Worm (Caenorhabditis elegans): ENCODE results near the gene reps-1.

Gene reps-1

DNA sequence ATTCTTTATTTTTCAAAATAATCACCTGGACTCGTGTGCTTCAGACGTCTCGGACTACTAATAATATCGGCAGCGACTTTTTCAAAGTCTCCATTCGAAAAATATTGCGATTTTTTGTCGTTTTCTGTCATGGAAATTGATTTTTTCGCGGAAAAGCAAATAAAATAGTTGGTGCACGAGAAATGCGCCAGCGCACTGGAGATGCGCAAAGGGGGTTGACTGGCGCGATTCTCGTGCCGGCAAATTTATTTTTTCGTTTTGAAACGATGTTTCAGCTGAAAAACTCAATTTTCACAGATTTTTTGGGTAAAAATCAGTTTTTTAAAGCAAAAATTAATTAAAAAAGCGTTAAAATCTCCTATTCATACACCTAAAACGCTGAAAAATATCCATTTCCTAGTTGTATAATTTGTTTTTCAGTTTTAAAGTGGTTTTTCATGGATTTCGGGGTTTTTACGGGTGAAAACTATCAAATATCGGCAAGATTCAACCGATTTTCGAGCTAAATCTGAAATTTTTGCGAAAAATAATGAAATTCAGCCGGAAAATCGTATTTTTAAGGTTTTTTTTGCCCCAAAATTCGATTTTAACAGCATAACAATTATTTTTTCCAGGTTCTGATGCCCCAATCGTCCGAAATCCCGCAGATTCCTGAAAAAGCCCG is at the start of gene reps-1, which contains the start of gene Y39B6A.37 (continued):
- TF ChIP-seq nhr-6 (tag; optimal IDR thresholded peaks at IDR 0.05) (peak; percentile 3), ztf-7 (tag; optimal IDR thresholded peaks at IDR 0.05) (no peak), ama-1 (optimal IDR thresholded peaks at IDR 0.05) (no peak), unc-39 (tag; optimal IDR thresholded peaks at IDR 0.05) (no peak), gei-8 (GFP tag; optimal IDR thresholded peaks at IDR 0.05) (no peak)

DNA sequence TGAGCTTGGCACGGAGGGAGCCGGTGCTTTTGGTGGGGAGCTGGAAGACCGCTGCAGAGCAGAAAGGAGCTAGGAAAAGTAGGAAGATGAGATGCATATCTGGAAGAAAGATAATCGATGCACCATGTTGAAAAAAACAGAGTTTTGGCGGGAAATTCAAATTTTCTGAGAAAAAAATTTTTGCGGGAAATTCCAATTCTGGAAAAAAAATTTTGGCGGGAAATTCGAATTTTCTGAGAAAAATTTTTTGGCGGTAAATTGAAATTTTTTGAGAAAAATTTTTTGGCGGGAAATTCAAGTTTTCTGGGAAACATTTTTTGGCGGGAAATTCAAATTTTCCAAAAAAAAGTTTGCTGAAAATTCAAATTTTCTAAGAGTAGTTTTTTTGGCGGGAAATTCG is 46.9 kb upstream of the reps-1 start, which contains the start of gene asp-17:
Gene asp-17, minus strand, starts transcription at position 101 of the 400 bp plus-strand sequence.
- TF ChIP-seq mes-2 (tag; optimal IDR thresholded peaks at IDR 0.05; ENCODE audit: poor library complexity, severe bottlenecking) (no peak), nhr-111 (GFP tag; optimal IDR thresholded peaks at IDR 0.05) (no peak), skn-1 (tag; optimal IDR thresholded peaks at IDR 0.05) (no peak), nhr-77 (tag; optimal IDR thresholded peaks at IDR 0.05) (no peak), lir-3 (tag; optimal IDR thresholded peaks at IDR 0.05) (no peak), daf-16 (GFP tag; optimal IDR thresholded peaks at IDR 0.05) (no peak), daf-16 (tag; optimal IDR thresholded peaks at IDR 0.05) (no peak), mdt-29 (GFP tag; IDR thresholded peaks at IDR 0.05) (no peak), lin-13 (GFP tag; optimal IDR thresholded peaks at IDR 0.05) (no peak), jun-1 (tag; optimal IDR thresholded peaks at IDR 0.05) (no peak), hif-1 (tag; optimal IDR thresholded peaks at IDR 0.05) (no peak), php-3 (GFP tag; IDR thresholded peaks at IDR 0.05) (no peak), zip-11 (GFP tag; IDR thresholded peaks at IDR 0.05) (no peak), tra-1 (GFP tag; IDR thresholded peaks at IDR 0.05) (no peak), gei-8 (GFP tag; optimal IDR thresholded peaks at IDR 0.05) (no peak)

DNA sequence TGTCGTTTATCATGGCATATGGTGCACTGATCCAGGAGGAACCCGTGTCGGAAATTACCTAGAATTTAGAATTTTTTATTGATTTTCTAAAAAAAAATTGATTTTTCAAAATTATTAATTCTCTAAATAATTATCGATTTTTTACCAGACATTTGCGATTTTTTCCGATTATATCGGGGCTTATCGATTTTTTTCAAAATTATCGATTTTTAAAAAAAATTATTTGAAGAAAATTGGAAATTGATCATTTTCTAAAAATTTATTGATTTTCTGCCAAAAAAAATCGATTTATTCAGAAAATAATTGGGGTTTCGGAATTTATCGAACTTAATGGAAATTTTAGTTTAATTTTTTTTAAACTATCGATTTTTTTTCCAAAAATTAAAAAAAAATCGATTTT is 45.8 kb upstream of the reps-1 start:
- TF ChIP-seq ceh-28 (tag; optimal IDR thresholded peaks at IDR 0.05), result peak; percentile 81
- no peak for TF ChIP-seq nhr-10 (tag; optimal IDR thresholded peaks at IDR 0.05)
- TF ChIP-seq attf-4 (tag; optimal IDR thresholded peaks at IDR 0.05), result no peak
- TF ChIP-seq R02D3.7 (tag; optimal IDR thresholded peaks at IDR 0.05), result no peak

DNA sequence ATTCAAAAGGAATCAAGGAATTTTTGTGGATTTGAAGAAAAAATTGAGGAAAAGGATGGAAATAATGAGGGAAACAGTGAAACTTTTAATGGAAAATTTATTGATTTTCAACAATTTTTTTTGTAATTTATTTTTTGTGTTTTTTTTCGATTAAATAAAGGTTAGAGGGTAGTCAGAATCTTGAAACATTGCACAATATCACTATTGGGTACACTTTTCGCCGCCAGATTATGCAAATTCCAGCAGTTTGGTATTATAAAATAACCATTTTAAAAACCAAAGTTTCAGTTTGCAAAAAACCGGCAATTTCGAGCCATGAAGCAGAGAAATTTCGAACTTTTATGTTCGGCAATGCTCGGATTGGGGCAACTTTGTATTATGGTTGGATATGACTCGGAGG is 41.2 kb upstream of the reps-1 start, which contains the start of gene Y39B6A.27:
Gene Y39B6A.27, plus strand, starts transcription at position 301 of the 400 bp plus-strand sequence.
- TF ChIP-seq ces-1 (GFP tag; optimal IDR thresholded peaks at IDR 0.05) (no peak), hmg-1.1 (GFP tag; IDR thresholded peaks at IDR 0.05) (no peak), egl-43 (GFP tag; IDR thresholded peaks at IDR 0.05) (no peak), set-16 (GFP tag; IDR thresholded peaks at IDR 0.05) (no peak), nhr-237 (tag; optimal IDR thresholded peaks at IDR 0.05) (no peak), madf-5 (GFP tag; IDR thresholded peaks at IDR 0.05) (no peak), mxl-2 (GFP tag; conservative IDR thresholded peaks at IDR 0.05) (no peak), F44E2.7 (GFP tag; IDR thresholded peaks at IDR 0.05) (no peak), nhr-76 (tag; optimal IDR thresholded peaks at IDR 0.05) (no peak), T26A8.4 (GFP tag; IDR thresholded peaks at IDR 0.05) (no peak), nhr-111 (GFP tag; optimal IDR thresholded peaks at IDR 0.05) (no peak)

DNA sequence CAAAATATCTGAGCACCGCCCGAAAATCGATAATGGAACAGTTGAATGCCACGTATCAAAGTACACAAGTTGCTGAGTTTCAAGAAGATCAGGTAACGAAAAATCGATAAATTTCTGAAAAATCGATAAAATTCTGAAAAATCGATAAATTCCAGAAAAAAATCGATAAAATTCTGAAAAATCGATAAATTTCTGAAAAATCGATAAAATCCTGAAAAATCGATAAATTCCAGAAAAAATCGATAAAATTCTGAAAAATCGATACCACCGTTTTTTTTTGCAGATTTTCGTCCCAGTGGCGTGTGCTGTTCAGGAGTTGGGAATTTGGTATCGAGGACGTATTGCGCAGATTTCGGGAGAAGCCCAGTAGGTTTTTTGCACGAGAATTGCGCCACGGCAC is 37.0 kb upstream of the reps-1 start:
- TF ChIP-seq pha-4 (GFP tag; IDR thresholded peaks at IDR 0.05) (no peak), pha-4 (tag; optimal IDR thresholded peaks at IDR 0.05) (no peak), nhr-76 (tag; optimal IDR thresholded peaks at IDR 0.05) (no peak), daf-8 (GFP tag; IDR thresholded peaks at IDR 0.05) (no peak), dpl-1 (GFP tag; optimal IDR thresholded peaks at IDR 0.05) (no peak), aha-1 (tag) (peak; percentile 45), ceh-20 (GFP tag; IDR thresholded peaks at IDR 0.05) (no peak), unc-39 (tag; optimal IDR thresholded peaks at IDR 0.05) (no peak), rbr-2 (tag; optimal IDR thresholded peaks at IDR 0.05) (no peak), ceh-28 (tag; optimal IDR thresholded peaks at IDR 0.05) (peak; percentile 97), daf-12 (tag; optimal IDR thresholded peaks at IDR 0.05) (no peak), Y48G9A.11 (GFP tag; IDR thresholded peaks at IDR 0.05) (no peak), egl-43 (GFP tag; IDR thresholded peaks at IDR 0.05) (no peak), F10B5.3 (tag; optimal IDR thresholded peaks at IDR 0.05) (no peak), F37D6.2 (tag; optimal IDR thresholded peaks at IDR 0.05) (no peak)
